Fruit fly (Drosophila melanogaster) whole organism, pupa: Measurements from ENCODE around the gene CG45428.

ENCODE experiments used
- CG14655 ChIP-seq: fragments of 200-800 bp; sonication (Bioruptor generic); optimal IDR thresholded peaks from 3 replicates; lab custom pipeline; 2017; ENCODE audit warnings: mild to moderate bottlenecking, missing biosample characterization, missing genetic modification reagents, missing genetic modification characterization
- CG4496 ChIP-seq: fragments of 200-800 bp; sonication (Bioruptor generic); IDR thresholded peaks from 3 replicates; pipeline ENCODE4 v1.3.6; 2022; ENCODE audit warnings: missing biosample characterization, missing genetic modification characterization
- CG8159 ChIP-seq: fragments of 200-800 bp; sonication (Bioruptor generic); optimal IDR thresholded peaks from 3 replicates; lab custom pipeline; 2018; ENCODE audit warnings: missing biosample characterization, mild to moderate bottlenecking, missing genetic modification characterization, moderate library complexity
- CG9948 ChIP-seq: fragments of 200-800 bp; sonication (Bioruptor generic); optimal IDR thresholded peaks from 2 replicates; lab custom pipeline; 2018; ENCODE audit warnings: missing biosample characterization, mild to moderate bottlenecking, missing genetic modification characterization, moderate library complexity
- D1 ChIP-seq: fragments of 200-800 bp; sonication (Bioruptor generic); optimal IDR thresholded peaks from 2 replicates; lab custom pipeline; 2018; ENCODE audit warnings: missing biosample characterization, mild to moderate bottlenecking, missing genetic modification characterization, moderate library complexity
- Ets98B ChIP-seq: fragments of 200-800 bp; sonication (Bioruptor generic); IDR thresholded peaks from 2 replicates; pipeline ENCODE4 v1.3.6; 2022; ENCODE audit warnings: missing biosample characterization, missing genetic modification characterization
- Pif1A ChIP-seq: fragments of 200-800 bp; sonication (Bioruptor generic); optimal IDR thresholded peaks from 3 replicates; lab custom pipeline; 2016; ENCODE audit warnings: missing biosample characterization, missing genetic modification characterization
- Snoo ChIP-seq: fragments of 200-800 bp; sonication (Bioruptor generic); optimal IDR thresholded peaks from 3 replicates; lab custom pipeline; 2017; ENCODE audit warnings: missing biosample characterization, mild to moderate bottlenecking, missing genetic modification characterization, inconsistent platforms
- fd96Ca ChIP-seq: fragments of 200-800 bp; sonication (Bioruptor generic); IDR thresholded peaks from 3 replicates; pipeline ENCODE4 v1.3.6; 2022; ENCODE audit warnings: missing biosample characterization, missing genetic modification characterization
- rn ChIP-seq: fragments of 200-800 bp; sonication (Bioruptor generic); IDR thresholded peaks from 2 replicates; pipeline ENCODE4 v1.3.6; 2022; ENCODE audit warnings: missing biosample characterization, missing genetic modification characterization

- TF ChIP-seq fd96Ca (GFP tag; lab: Robert Waterston, UW) (no peak), CG8159 (tag; lab: Kevin White, UChicago) (no peak), D1 (no peak), CG9948 (tag; lab: Kevin White, UChicago) (no peak), CG4496 (no peak), Ets98B (GFP tag; lab: Robert Waterston, UW) (no peak), Snoo (tag; lab: Kevin White, UChicago) (no peak), CG14655 (GFP tag; lab: Kevin White, UChicago) (no peak), Pif1A (GFP tag; lab: Kevin White, UChicago) (no peak), rn (GFP tag; lab: Robert Waterston, UW) (no peak)
Measured at dm6 chr3L:22871845-22872361, 35.0 kb upstream of the CG45428 start, which contains the start of the genes CG11109 and Arf1.
